Fruit fly (Drosophila melanogaster) whole organism, embryonic: ENCODE data around the gene CG3347.

ENCODE experiments used
- Adf1 ChIP-seq: fragments of 200-800 bp; sonication (Bioruptor generic); IDR thresholded peaks from 2 replicates; pipeline ENCODE4 v1.3.6; 2022; ENCODE audit warnings: missing biosample characterization, missing genetic modification characterization
- Antp ChIP-seq: fragments of 200-800 bp; sonication (Bioruptor generic); optimal IDR thresholded peaks from 3 replicates; lab custom pipeline; 2016; ENCODE audit warnings: missing biosample characterization, missing genetic modification characterization
- CG10979 ChIP-seq: fragments of 200-800 bp; sonication (Bioruptor generic); optimal IDR thresholded peaks from 2 replicates; lab custom pipeline; 2018; ENCODE audit warnings: missing biosample characterization, mild to moderate bottlenecking, missing genetic modification characterization, moderate library complexity
- CG12071 ChIP-seq: fragments of 200-800 bp; sonication (Bioruptor generic); optimal IDR thresholded peaks from 3 replicates; lab custom pipeline; 2018; ENCODE audit warnings: missing biosample characterization, mild to moderate bottlenecking, missing genetic modification characterization
- CG12155 ChIP-seq: fragments of 200-800 bp; sonication (Bioruptor generic); optimal IDR thresholded peaks from 3 replicates; lab custom pipeline; 2016; ENCODE audit warnings: missing biosample characterization, missing genetic modification characterization
- CG14710 ChIP-seq: fragments of 200-800 bp; sonication (Bioruptor generic); optimal IDR thresholded peaks from 3 replicates; lab custom pipeline; 2019; ENCODE audit warnings: missing biosample characterization, mild to moderate bottlenecking, missing genetic modification characterization, moderate library complexity
- CG17568 ChIP-seq: fragments of 200-800 bp; sonication (Bioruptor generic); optimal IDR thresholded peaks from 2 replicates; lab custom pipeline; 2018; ENCODE audit warnings: missing biosample characterization, mild to moderate bottlenecking, missing genetic modification characterization, moderate library complexity
- CG17912 ChIP-seq: fragments of 200-800 bp; sonication (Bioruptor generic); optimal IDR thresholded peaks from 2 replicates; lab custom pipeline; 2018; ENCODE audit warnings: missing biosample characterization, mild to moderate bottlenecking, missing genetic modification characterization
- CG18011 ChIP-seq: fragments of 200-800 bp; sonication (Bioruptor generic); optimal IDR thresholded peaks from 2 replicates; lab custom pipeline; 2017; ENCODE audit warnings: missing biosample characterization, missing genetic modification characterization, mild to moderate bottlenecking, moderate library complexity, missing genotype
- CG33557 ChIP-seq: fragments of 200-800 bp; sonication (Bioruptor generic); optimal IDR thresholded peaks from 2 replicates; lab custom pipeline; 2019; ENCODE audit warnings: missing biosample characterization, mild to moderate bottlenecking, missing genetic modification characterization, moderate library complexity
- CG43689 ChIP-seq: fragments of 200-800 bp; sonication (Bioruptor generic); IDR thresholded peaks from 2 replicates; pipeline ENCODE4 v1.3.6; 2022; ENCODE audit warnings: missing biosample characterization, missing genetic modification characterization
- CG4854 ChIP-seq: fragments of 200-800 bp; sonication (Bioruptor generic); optimal IDR thresholded peaks from 2 replicates; lab custom pipeline; 2016; ENCODE audit warnings: missing biosample characterization, missing genetic modification characterization, inconsistent platforms
- CG6175 ChIP-seq: fragments of 200-800 bp; sonication (Bioruptor generic); IDR thresholded peaks from 3 replicates; pipeline ENCODE4 v1.3.6; 2022; ENCODE audit warnings: missing biosample characterization, missing genetic modification characterization
- CG7745 ChIP-seq: fragments of 200-800 bp; sonication (Bioruptor generic); optimal IDR thresholded peaks from 2 replicates; lab custom pipeline; 2018; ENCODE audit warnings: missing biosample characterization, mild to moderate bottlenecking, missing genetic modification characterization, moderate library complexity
- D ChIP-seq, 2 experiments: fragments of 200-800 bp in 1 of 2; fragments of >200 bp in 1 of 2; sonication (Bioruptor generic) in 1 of 2; optimal IDR thresholded peaks; 2 replicates in 1 of 2; 3 replicates in 1 of 2; lab custom pipeline; 2017; ENCODE audit warnings: mild to moderate bottlenecking in 1 of 2, missing biosample characterization in 1 of 2, missing genetic modification characterization in 1 of 2, missing genetic modification reagents in 1 of 2
- Dip2 ChIP-seq: fragments of 200-800 bp; sonication (Bioruptor generic); IDR thresholded peaks from 2 replicates; pipeline ENCODE4 v1.3.6; 2022; ENCODE audit warnings: missing biosample characterization, missing genetic modification characterization
- Dll ChIP-seq: fragments of 200-800 bp; sonication (Bioruptor generic); IDR thresholded peaks from 4 replicates; pipeline ENCODE4 v1.3.6; 2022; ENCODE audit warnings: missing biosample characterization, missing genetic modification characterization; ENCODE audit not compliant: partially characterized antibody
- Dp ChIP-seq: fragments of 200-800 bp; sonication (Bioruptor generic); optimal IDR thresholded peaks from 2 replicates; lab custom pipeline; 2018; ENCODE audit warnings: missing biosample characterization, mild to moderate bottlenecking, missing genetic modification characterization, moderate library complexity
- Ets65A ChIP-seq: fragments of 200-800 bp; sonication (Bioruptor generic); peaks from one replicate; lab custom pipeline; 2016; ENCODE audit warnings: missing biosample characterization, missing genetic modification characterization
- Gug ChIP-seq: fragments of 200-800 bp; sonication (Bioruptor generic); IDR thresholded peaks from 4 replicates; pipeline ENCODE4 v1.3.6; 2022; ENCODE audit warnings: missing biosample characterization, missing genetic modification characterization
- HmgD ChIP-seq: fragments of 200-800 bp; sonication (Bioruptor generic); optimal IDR thresholded peaks from 3 replicates; lab custom pipeline; 2016; ENCODE audit warnings: missing biosample characterization, missing genetic modification characterization
- Jarid2 ChIP-seq: fragments of 200-800 bp; sonication (Bioruptor generic); optimal IDR thresholded peaks from 3 replicates; lab custom pipeline; 2017; ENCODE audit warnings: mild to moderate bottlenecking, missing biosample characterization, missing genetic modification reagents, missing genetic modification characterization
- Lpt ChIP-seq: fragments of >200 bp; optimal IDR thresholded peaks from 2 replicates; lab custom pipeline; 2018; ENCODE audit warnings: missing biosample characterization, missing genetic modification characterization
- Pdp1 ChIP-seq, 2 experiments: fragments of 200-800 bp; sonication (Bioruptor generic); optimal IDR thresholded peaks; 3 replicates each; lab custom pipeline; 2016; ENCODE audit warnings: missing biosample characterization in 2 of 2, missing genetic modification characterization in 2 of 2, mild to moderate bottlenecking in 1 of 2, moderate library complexity in 1 of 2
- Sox102F ChIP-seq: fragments of 200-800 bp; sonication (Bioruptor generic); optimal IDR thresholded peaks from 2 replicates; lab custom pipeline; 2018; ENCODE audit warnings: missing biosample characterization, mild to moderate bottlenecking, missing genetic modification characterization, moderate library complexity
- Spps ChIP-seq: fragments of 200-800 bp; sonication (Bioruptor generic); optimal IDR thresholded peaks from 2 replicates; lab custom pipeline; 2018; ENCODE audit warnings: missing biosample characterization, mild to moderate bottlenecking, missing genetic modification characterization
- bbx ChIP-seq: fragments of 200-800 bp; sonication (Bioruptor generic); IDR thresholded peaks from 2 replicates; pipeline ENCODE4 v1.3.6; 2022; ENCODE audit warnings: missing biosample characterization, missing genetic modification characterization; ENCODE audit not compliant: partially characterized antibody
- bigmax ChIP-seq: fragments of 200-800 bp; sonication (Bioruptor generic); optimal IDR thresholded peaks from 2 replicates; lab custom pipeline; 2018; ENCODE audit warnings: missing biosample characterization, mild to moderate bottlenecking, missing genetic modification characterization
- cad ChIP-seq: fragments of >200 bp; optimal IDR thresholded peaks from 2 replicates; lab custom pipeline; 2017; ENCODE audit warnings: missing biosample characterization, missing genetic modification characterization
- chif ChIP-seq, 2 experiments: fragments of 200-800 bp; sonication (Bioruptor generic); optimal IDR thresholded peaks; 3 replicates each; lab custom pipeline; 2016; ENCODE audit warnings: missing biosample characterization in 2 of 2, missing genetic modification characterization in 2 of 2
- chinmo ChIP-seq: fragments of 200-800 bp; sonication (Bioruptor generic); IDR thresholded peaks from 4 replicates; pipeline ENCODE4 v1.3.6; 2022; ENCODE audit warnings: missing biosample characterization, missing genetic modification characterization; ENCODE audit not compliant: partially characterized antibody
- cwo ChIP-seq: fragments of 200-800 bp; sonication (Bioruptor generic); optimal IDR thresholded peaks from 3 replicates; lab custom pipeline; 2017; ENCODE audit warnings: missing biosample characterization, missing genetic modification characterization, mild to moderate bottlenecking, moderate library complexity, missing genetic modification reagents
- da ChIP-seq: fragments of 200-800 bp; sonication (Bioruptor generic); optimal IDR thresholded peaks from 2 replicates; lab custom pipeline; 2016; ENCODE audit warnings: missing biosample characterization, missing genetic modification characterization
- fd3F ChIP-seq: fragments of 200-800 bp; sonication (Bioruptor generic); optimal IDR thresholded peaks from 2 replicates; lab custom pipeline; 2018; ENCODE audit warnings: missing biosample characterization, mild to moderate bottlenecking, missing genetic modification characterization, moderate library complexity
- ftz-f1 ChIP-seq: fragments of 200-800 bp; sonication (Bioruptor generic); optimal IDR thresholded peaks from 2 replicates; lab custom pipeline; 2016; ENCODE audit warnings: missing biosample characterization, missing genetic modification characterization
- kni ChIP-seq: fragments of 200-800 bp; sonication (Bioruptor generic); optimal IDR thresholded peaks from 3 replicates; lab custom pipeline; 2017; ENCODE audit warnings: mild to moderate bottlenecking, missing biosample characterization, missing genetic modification reagents, missing genetic modification characterization
- lov ChIP-seq, 2 experiments: fragments of 200-800 bp in 1 of 2; fragments of >200 bp in 1 of 2; sonication (Bioruptor generic) in 1 of 2; IDR thresholded peaks in 1 of 2; optimal IDR thresholded peaks in 1 of 2; 2 replicates in 1 of 2; 3 replicates in 1 of 2; pipeline versions ENCODE4 v1.3.6 to Lab custom; 2017 to 2022; ENCODE audit warnings: missing biosample characterization in 1 of 2, missing genetic modification characterization in 1 of 2
- nau ChIP-seq: fragments of 200-800 bp; sonication (Bioruptor generic); optimal IDR thresholded peaks from 3 replicates; lab custom pipeline; 2017; ENCODE audit warnings: missing biosample characterization, mild to moderate bottlenecking, missing genetic modification characterization, missing genetic modification reagents
- otp ChIP-seq: fragments of 200-800 bp; sonication (Bioruptor generic); IDR thresholded peaks from 3 replicates; pipeline ENCODE4, ENCODE4 v1.3.6; 2022; ENCODE audit warnings: missing biosample characterization, missing genetic modification characterization
- p53 ChIP-seq: fragments of 200-800 bp; sonication (Bioruptor generic); optimal IDR thresholded peaks from 2 replicates; lab custom pipeline; 2016; ENCODE audit warnings: missing biosample characterization, missing genetic modification characterization
- prd ChIP-seq, 3 experiments: fragments of >200 bp in 2 of 3; fragments of 200-800 bp in 1 of 3; sonication (Bioruptor generic) in 1 of 3; optimal IDR thresholded peaks in 2 of 3; IDR thresholded peaks in 1 of 3; 2 replicates in 2 of 3; 3 replicates in 1 of 3; pipeline versions ENCODE4 v1.3.6 to Lab custom; 2017 to 2022; ENCODE audit warnings: missing biosample characterization in 1 of 3, missing genetic modification characterization in 1 of 3
- psq ChIP-seq: fragments of 200-800 bp; sonication (Bioruptor generic); optimal IDR thresholded peaks from 2 replicates; lab custom pipeline; 2017; ENCODE audit warnings: missing biosample characterization, missing genetic modification characterization
- seq ChIP-seq: fragments of 200-800 bp; sonication (Bioruptor generic); IDR thresholded peaks from 2 replicates; pipeline ENCODE4 v1.3.6; 2022; ENCODE audit warnings: missing biosample characterization, missing genetic modification characterization
- sima ChIP-seq: fragments of 200-800 bp; sonication (Bioruptor generic); optimal IDR thresholded peaks from 2 replicates; lab custom pipeline; 2016; ENCODE audit warnings: missing biosample characterization, missing genetic modification characterization
- sug ChIP-seq: fragments of 200-800 bp; optimal IDR thresholded peaks from 2 replicates; lab custom pipeline; 2019; ENCODE audit warnings: missing biosample characterization, mild to moderate bottlenecking, missing genetic modification characterization, moderate library complexity
- tio ChIP-seq: fragments of 200-800 bp; sonication (Bioruptor generic); optimal IDR thresholded peaks from 2 replicates; lab custom pipeline; 2017; ENCODE audit warnings: missing biosample characterization, missing genetic modification characterization, inconsistent platforms
- trh ChIP-seq: fragments of 200-800 bp; sonication (Bioruptor generic); optimal IDR thresholded peaks from 2 replicates; lab custom pipeline; 2016; ENCODE audit warnings: missing biosample characterization, missing genetic modification characterization
- twi ChIP-seq: fragments of 200-800 bp; optimal IDR thresholded peaks from 2 replicates; lab custom pipeline; 2019; ENCODE audit warnings: missing biosample characterization, mild to moderate bottlenecking, missing genetic modification characterization, moderate library complexity
- usp ChIP-seq: fragments of >200 bp; optimal IDR thresholded peaks from 2 replicates; lab custom pipeline; 2017; ENCODE audit warnings: missing biosample characterization, missing genetic modification characterization
- wor ChIP-seq: fragments of 200-800 bp; sonication (Bioruptor generic); IDR thresholded peaks from 2 replicates; pipeline ENCODE4 v1.3.6; 2022; ENCODE audit warnings: missing biosample characterization, missing genetic modification characterization

The CG3347 gene

DNA sequence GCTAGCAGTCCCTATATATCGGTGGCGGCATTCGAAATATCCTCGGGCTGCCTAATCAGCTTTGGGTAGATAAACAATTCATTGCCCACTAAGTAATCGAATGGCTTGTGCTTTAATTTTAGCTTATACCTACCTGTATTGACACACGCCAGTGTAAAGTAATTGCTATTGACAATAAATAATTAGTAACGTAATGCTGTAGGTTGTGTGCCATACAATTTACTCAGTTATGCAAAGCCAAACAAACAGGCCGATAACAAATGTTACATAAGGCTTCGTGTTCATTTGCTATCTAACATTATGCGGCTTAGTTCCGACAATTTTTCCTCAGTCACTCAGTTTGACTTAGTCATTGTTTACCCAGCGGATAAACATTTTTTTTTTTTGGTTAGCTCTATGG is 40.5 kb upstream of the CG3347 start (continued):
- no peak for TF ChIP-seq Gug (GFP tag; lab: Robert Waterston, UW)
- TF ChIP-seq cwo = peak; percentile 30
- TF ChIP-seq Dp (GFP tag; lab: Kevin White, UChicago) = no peak
- TF ChIP-seq tio (GFP tag; lab: Kevin White, UChicago) = no peak
- TF ChIP-seq otp (GFP tag; lab: Robert Waterston, UW) = no peak
- TF ChIP-seq cad = no peak
- no peak for TF ChIP-seq Ets65A (GFP tag; lab: Kevin White, UChicago)
- no peak for TF ChIP-seq CG12155 (GFP tag; lab: Kevin White, UChicago)
- TF ChIP-seq CG33557 = no peak
- no peak for TF ChIP-seq Adf1 (GFP tag; lab: Robert Waterston, UW)
- TF ChIP-seq Spps = no peak
- TF ChIP-seq CG43689 (GFP tag; lab: Robert Waterston, UW) = no peak
- no peak for TF ChIP-seq p53 (GFP tag; lab: Kevin White, UChicago)
- no peak for TF ChIP-seq usp
- no peak for TF ChIP-seq twi
- no peak for TF ChIP-seq sug
- TF ChIP-seq CG14710 (tag; lab: Kevin White, UChicago) = no peak
- no peak for TF ChIP-seq Dip2 (GFP tag; lab: Robert Waterston, UW)
- TF ChIP-seq HmgD (GFP tag; lab: Kevin White, UChicago) = no peak
- no peak for TF ChIP-seq Antp (GFP tag; lab: Kevin White, UChicago)
- TF ChIP-seq kni = no peak
- no peak for TF ChIP-seq CG6175 (GFP tag; lab: Robert Waterston, UW)
- TF ChIP-seq nau = peak; percentile 63
- no peak for TF ChIP-seq bigmax (GFP tag; lab: Kevin White, UChicago)
- no peak for TF ChIP-seq CG18011 (GFP tag; lab: Kevin White, UChicago)
- TF ChIP-seq CG4854 (GFP tag; lab: Kevin White, UChicago) = no peak
- no peak for TF ChIP-seq Lpt (GFP tag; lab: Kevin White, UChicago)
- no peak for TF ChIP-seq Sox102F (GFP tag; lab: Kevin White, UChicago)
- peak; percentile 4 for TF ChIP-seq Jarid2 (GFP tag; lab: Kevin White, UChicago)
- TF ChIP-seq psq (GFP tag; lab: Kevin White, UChicago) = no peak
- peak; percentile 80 for TF ChIP-seq CG12071 (GFP tag; lab: Kevin White, UChicago)
- no peak for TF ChIP-seq CG7745
- TF ChIP-seq chif (GFP tag; optimal IDR thresholded peaks at IDR 0.05; lab: Kevin White, UChicago) = no peak
- no peak for TF ChIP-seq CG10979
- TF ChIP-seq ftz-f1 = no peak
- no peak for TF ChIP-seq da (GFP tag; lab: Kevin White, UChicago)
- no peak for TF ChIP-seq prd (optimal IDR thresholded peaks at IDR 0.05; lab: Kevin White, UChicago)
- TF ChIP-seq prd (GFP tag; IDR thresholded peaks at IDR 0.05; lab: Robert Waterston, UW) = peak; percentile 6; the same call in 1 of the 3 replicates
- no peak for TF ChIP-seq CG17912 (GFP tag; lab: Kevin White, UChicago)
- no peak for TF ChIP-seq sima (GFP tag; lab: Kevin White, UChicago)
- TF ChIP-seq chinmo = no peak
- no peak for TF ChIP-seq D (optimal IDR thresholded peaks at IDR 0.05; lab: Kevin White, UChicago)
- TF ChIP-seq D (GFP tag; optimal IDR thresholded peaks at IDR 0.05; lab: Kevin White, UChicago) = no peak
- no peak for TF ChIP-seq CG17568 (GFP tag; lab: Kevin White, UChicago)
- no peak for TF ChIP-seq Dll (GFP tag; lab: Robert Waterston, UW)
- TF ChIP-seq wor (GFP tag; lab: Robert Waterston, UW) = no peak
- TF ChIP-seq seq (GFP tag; lab: Robert Waterston, UW) = no peak
- TF ChIP-seq lov (optimal IDR thresholded peaks at IDR 0.05; lab: Kevin White, UChicago) = no peak
- TF ChIP-seq lov (GFP tag; IDR thresholded peaks at IDR 0.05; lab: Robert Waterston, UW) = no peak
- TF ChIP-seq fd3F (GFP tag; lab: Kevin White, UChicago) = peak; percentile 36
- no peak for TF ChIP-seq bbx (GFP tag; lab: Robert Waterston, UW)
- no peak for TF ChIP-seq trh (GFP tag; lab: Kevin White, UChicago)
- TF ChIP-seq Pdp1 (GFP tag; optimal IDR thresholded peaks at IDR 0.05; lab: Kevin White, UChicago) = no peak
